Worm (Caenorhabditis elegans) whole organism, young adult: ENCODE measurements around the gene ech-8.
"Not testable (repeated sequence)": the region's sequence is repeated elsewhere in the genome, so short reads cannot be mapped to it uniquely, and the experiment has no call there.

ENCODE experiments used
- B0336.3 ChIP-seq: fragments of 200-800 bp; sonication (Bioruptor generic); IDR thresholded peaks from 2 replicates; pipeline ENCODE4 v1.3.6; 2022; ENCODE audit warnings: missing genetic modification characterization, missing compliant biosample characterization
- F49E8.2 ChIP-seq: sonication (generic microtip); optimal IDR thresholded peaks from 3 replicates; lab custom pipeline; 2017; ENCODE audit warnings: missing genetic modification characterization, mild to moderate bottlenecking, missing compliant biosample characterization, antibody characterized with exemption, moderate library complexity; ENCODE audit not compliant: insufficient read depth
- Y95B8A.8 ChIP-seq: fragments of 200-800 bp; sonication (Bioruptor generic); IDR thresholded peaks from 2 replicates; pipeline ENCODE4 v1.3.6; 2022; ENCODE audit warnings: missing genetic modification reagents, missing genetic modification characterization, missing compliant biosample characterization
- ama-1 ChIP-seq, 3 experiments: fragments of 150-350 bp in 1 of 3; sonication (generic microtip) in 2 of 3; optimal IDR thresholded peaks; 2 replicates each; lab custom pipeline; 2014 to 2018; ENCODE audit warnings: missing biosample characterization in 2 of 3, missing genetic modification characterization in 2 of 3, missing genetic modification reagents in 2 of 3
- dox-1 ChIP-seq: fragments of 200-800 bp; sonication (Bioruptor generic); IDR thresholded peaks from 2 replicates; pipeline ENCODE4 v1.3.6; 2022; ENCODE audit warnings: missing genetic modification reagents, missing genetic modification characterization, missing compliant biosample characterization
- hmg-20 ChIP-seq: fragments of 200-800 bp; sonication (Bioruptor generic); IDR thresholded peaks from 2 replicates; pipeline ENCODE4 v1.3.6; 2022; ENCODE audit warnings: missing genetic modification reagents, missing genetic modification characterization, missing compliant biosample characterization
- let-607 ChIP-seq, 2 experiments: fragments of 200-800 bp in 1 of 2; sonication (Bioruptor generic) in 1 of 2; sonication (generic microtip) in 1 of 2; optimal IDR thresholded peaks; 2 replicates each; lab custom pipeline; 2016 to 2018; ENCODE audit warnings: mild to moderate bottlenecking in 2 of 2, missing compliant biosample characterization in 2 of 2, missing genetic modification characterization in 2 of 2, moderate library complexity in 2 of 2, missing genotype in 1 of 2
- lin-54 ChIP-seq: fragments of 200-800 bp; sonication (Bioruptor generic); optimal IDR thresholded peaks from 2 replicates; lab custom pipeline; 2018; ENCODE audit warnings: mild to moderate bottlenecking, missing genetic modification characterization, missing compliant biosample characterization
- nhr-120 ChIP-seq: fragments of 200-800 bp; sonication (Bioruptor generic); IDR thresholded peaks from 2 replicates; pipeline ENCODE4 v1.3.6; 2022; ENCODE audit warnings: missing genetic modification characterization, missing compliant biosample characterization
- sdz-38 ChIP-seq: sonication (generic microtip); optimal IDR thresholded peaks from 2 replicates; lab custom pipeline; 2016; ENCODE audit warnings: missing genotype, missing genetic modification characterization, missing compliant biosample characterization
- snpc-4 ChIP-seq, 5 experiments: fragments of 150-350 bp in 1 of 5; sonication (generic microtip) in 4 of 5; optimal IDR thresholded peaks; 2 replicates each; lab custom pipeline; 2014 to 2018; ENCODE audit warnings: missing genetic modification characterization in 5 of 5, missing biosample characterization in 3 of 5, antibody characterized with exemption in 2 of 5, mild to moderate bottlenecking in 2 of 5, missing compliant biosample characterization in 2 of 5, missing genotype in 2 of 5, moderate library complexity in 2 of 5, missing genetic modification reagents in 1 of 5
- unc-130 ChIP-seq: sonication (generic microtip); optimal IDR thresholded peaks from 2 replicates; lab custom pipeline; 2016; ENCODE audit warnings: missing genetic modification reagents, missing genetic modification characterization, missing compliant biosample characterization

ce11 chrIV:10262882-10263281 is 23.9 kb upstream of the ech-8 start:
- TF ChIP-seq F49E8.2 (tag; lab: Kevin White, UChicago); hmg-20 (GFP tag; lab: Robert Waterston, UW); let-607 (tag; optimal IDR thresholded peaks at IDR 0.05; lab: Kevin White, UChicago); lin-54 (GFP tag; lab: Kevin White, UChicago); nhr-120 (GFP tag; lab: Robert Waterston, UW); unc-130 (GFP tag; lab: Kevin White, UChicago); snpc-4 (GFP tag; optimal IDR thresholded peaks at IDR 0.05; lab: Kevin White, UChicago); snpc-4 (tag; optimal IDR thresholded peaks at IDR 0.05; lab: Kevin White, UChicago); ama-1 (optimal IDR thresholded peaks at IDR 0.05; lab: Kevin White, UChicago); ama-1 (GFP tag; optimal IDR thresholded peaks at IDR 0.05; lab: Kevin White, UChicago); sdz-38 (tag; lab: Kevin White, UChicago); B0336.3 (GFP tag; lab: Robert Waterston, UW): not testable (repeated sequence)
- TF ChIP-seq dox-1 (GFP tag; lab: Robert Waterston, UW) (0 out of 2 replicates have a peak, but pooled peaks have one; percentile 40), Y95B8A.8 (0 out of 2 replicates have a peak, but pooled peaks have one; percentile 59)
